Worm (Caenorhabditis elegans) whole organism, L1 larva: ENCODE results near the gene gcy-33.

Source experiments
- ceh-82 ChIP-seq, 3 experiments: fragments of 150-350 bp in 1 of 3; sonication (generic microtip) in 2 of 3; optimal IDR thresholded peaks; 2 replicates each; lab custom pipeline; 2014 to 2017; ENCODE audit warnings: missing biosample characterization in 3 of 3, missing genetic modification characterization in 3 of 3
- elt-3 ChIP-seq, 6 experiments: fragments of 150-350 bp in 1 of 6; sonication (generic microtip); optimal IDR thresholded peaks; 2 replicates each; lab custom pipeline; 2017 to 2018; ENCODE audit warnings: missing biosample characterization in 6 of 6, missing genetic modification characterization in 6 of 6, inconsistent platforms in 1 of 6
- fos-1 ChIP-seq: fragments of 150-350 bp; optimal IDR thresholded peaks from 2 replicates; lab custom pipeline; 2014; ENCODE audit warnings: missing biosample characterization, missing genetic modification characterization
- lsy-2 ChIP-seq, 2 experiments: fragments of 150-350 bp; optimal IDR thresholded peaks; 2 replicates each; lab custom pipeline; 2014; ENCODE audit warnings: missing biosample characterization in 2 of 2, missing genetic modification characterization in 2 of 2
- nhr-84 ChIP-seq: sonication (generic microtip); optimal IDR thresholded peaks from 2 replicates; lab custom pipeline; 2017; ENCODE audit warnings: missing biosample characterization, missing genetic modification characterization
- pqm-1 ChIP-seq: sonication (generic microtip); optimal IDR thresholded peaks from 3 replicates; lab custom pipeline; 2017; ENCODE audit warnings: missing biosample characterization, missing genetic modification characterization
- sox-4 ChIP-seq: sonication (generic microtip); optimal IDR thresholded peaks from 2 replicates; lab custom pipeline; 2016; ENCODE audit warnings: missing genetic modification characterization, missing compliant biosample characterization

ce11 chrV:12006495-12006894 lies 4.9 kb upstream of the gcy-33 start, which contains the start of gene F57F5.3:
- TF ChIP-seq pqm-1 (tag; lab: Kevin White, UChicago), result no peak
- no peak for TF ChIP-seq sox-4 (tag; lab: Kevin White, UChicago)
- no peak for TF ChIP-seq elt-3 (tag; optimal IDR thresholded peaks at IDR 0.05; lab: Kevin White, UChicago)
- TF ChIP-seq lsy-2 (tag; optimal IDR thresholded peaks at IDR 0.05; lab: Kevin White, UChicago), result no peak
- no peak for TF ChIP-seq fos-1 (tag; lab: Kevin White, UChicago)
- TF ChIP-seq ceh-82 (tag; optimal IDR thresholded peaks at IDR 0.05; lab: Kevin White, UChicago), result no peak
- no peak for TF ChIP-seq nhr-84
